Fruit fly (Drosophila melanogaster): Measurements from ENCODE around the gene Usp14.

dm6 chr2L:10299810-10300147 is 14.4 kb downstream of the Usp14 start, which contains the start of gene CYLD:
- no peak for TF ChIP-seq Myc (optimal IDR thresholded peaks at IDR 0.05)
- no peak for TF ChIP-seq h (GFP tag; optimal IDR thresholded peaks at IDR 0.05)
- no peak for TF ChIP-seq Dfd (GFP tag; optimal IDR thresholded peaks at IDR 0.05)
- peak in 1 of 2 experiments; percentile 62 for TF ChIP-seq foxo (GFP tag; optimal IDR thresholded peaks at IDR 0.05)
- no peak for TF ChIP-seq fru (GFP tag; optimal IDR thresholded peaks at IDR 0.05)
- TF ChIP-seq pan (optimal IDR thresholded peaks at IDR 0.05), result no peak
- TF ChIP-seq HLH106 (tag; optimal IDR thresholded peaks at IDR 0.05), result peak; percentile 60
- TF ChIP-seq Rel (GFP tag; optimal IDR thresholded peaks at IDR 0.05), result no peak
- TF ChIP-seq Rel (tag; optimal IDR thresholded peaks at IDR 0.05), result no peak
- no peak for TF ChIP-seq Hr78 (GFP tag; optimal IDR thresholded peaks at IDR 0.05)

All from whole organism, wandering third instar larva.